Fruit fly (Drosophila melanogaster): ENCODE measurements around the gene Ubx.
A peak's percentile ranks its signal among the peaks of the same experiment; 100 is the strongest.

dm6 chr3R:16640005-16640408 is 94.2 kb downstream of the Ubx start, which contains the start of gene nonA-l:
- TF ChIP-seq seq (GFP tag; IDR thresholded peaks at IDR 0.05): no peak
- TF ChIP-seq Dip2 (GFP tag; IDR thresholded peaks at IDR 0.05): no peak
- TF ChIP-seq HmgZ (tag; optimal IDR thresholded peaks at IDR 0.05): peak; percentile 48
- TF ChIP-seq Usf (GFP tag; optimal IDR thresholded peaks at IDR 0.05): no peak

All from whole organism, embryonic.